Worm (Caenorhabditis elegans): ENCODE results near the gene Y102E9.5.

Y102E9.5 gene

DNA sequence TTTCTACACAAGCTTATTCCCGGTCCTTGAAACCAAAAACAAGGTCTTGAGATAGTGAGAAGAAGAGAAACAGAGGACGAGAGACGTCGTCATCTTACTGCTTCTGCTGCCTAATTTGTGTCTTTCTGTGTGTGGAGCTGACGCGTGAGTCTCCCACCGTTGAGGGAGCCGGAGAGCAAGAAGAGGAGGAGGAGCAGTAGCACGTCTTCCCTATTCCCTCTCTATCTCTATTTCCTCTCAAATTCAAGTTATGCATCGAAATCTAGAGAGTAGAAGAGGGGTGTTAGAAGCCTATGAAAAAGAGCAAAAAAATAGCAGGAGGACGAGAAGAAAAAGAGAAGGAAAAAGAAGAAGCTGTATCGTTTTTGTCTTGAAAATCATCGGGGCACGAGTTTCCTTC is 34.9 kb downstream of the Y102E9.5 start:
- TF ChIP-seq gmeb-1 (tag; optimal IDR thresholded peaks at IDR 0.05) (no peak), nhr-6 (tag; optimal IDR thresholded peaks at IDR 0.05) (peak; percentile 4), nhr-25 (tag; optimal IDR thresholded peaks at IDR 0.05) (no peak), lin-13 (GFP tag; optimal IDR thresholded peaks at IDR 0.05) (peak; percentile 46), nhr-77 (tag; optimal IDR thresholded peaks at IDR 0.05) (no peak), ceh-82 (tag; optimal IDR thresholded peaks at IDR 0.05) (no peak), ceh-16 (tag; optimal IDR thresholded peaks at IDR 0.05) (no peak), nhr-129 (tag; optimal IDR thresholded peaks at IDR 0.05) (peak; percentile 59), nhr-237 (tag; optimal IDR thresholded peaks at IDR 0.05) (no peak), skn-1 (tag; optimal IDR thresholded peaks at IDR 0.05) (no peak), crh-2 (tag; optimal IDR thresholded peaks at IDR 0.05) (peak; percentile 50), unc-55 (GFP tag; optimal IDR thresholded peaks at IDR 0.05) (peak; percentile 75), mab-5 (tag; optimal IDR thresholded peaks at IDR 0.05) (peak; percentile 15), aly-2 (tag; optimal IDR thresholded peaks at IDR 0.05) (no peak), sem-4 (tag; optimal IDR thresholded peaks at IDR 0.05) (peak; percentile 26), sma-3 (GFP tag; optimal IDR thresholded peaks at IDR 0.05) (no peak), C34F6.9 (tag; optimal IDR thresholded peaks at IDR 0.05) (peak; percentile 77), egl-27 (tag; optimal IDR thresholded peaks at IDR 0.05) (no peak), peb-1 (tag; optimal IDR thresholded peaks at IDR 0.05) (no peak), unc-62 (GFP tag; optimal IDR thresholded peaks at IDR 0.05) (no peak), nhr-10 (tag; optimal IDR thresholded peaks at IDR 0.05) (no peak), elt-3 (tag; optimal IDR thresholded peaks at IDR 0.05) (no peak), mdl-1 (tag; optimal IDR thresholded peaks at IDR 0.05) (peak; percentile 10 to 36), lsy-2 (tag; optimal IDR thresholded peaks at IDR 0.05) (peak in 1 of 2 experiments; percentile 55), lin-11 (tag; optimal IDR thresholded peaks at IDR 0.05) (peak; percentile 63), sma-9 (GFP tag; optimal IDR thresholded peaks at IDR 0.05) (peak; percentile 61), sma-9 (tag; optimal IDR thresholded peaks at IDR 0.05) (no peak), nhr-11 (tag; optimal IDR thresholded peaks at IDR 0.05) (no peak), ztf-11 (tag; optimal IDR thresholded peaks at IDR 0.05) (no peak), alr-1 (tag; optimal IDR thresholded peaks at IDR 0.05) (no peak), blmp-1 (tag; optimal IDR thresholded peaks at IDR 0.05; ENCODE audit: insufficient read depth) (no peak), dmd-4 (tag; optimal IDR thresholded peaks at IDR 0.05) (no peak), fos-1 (tag; optimal IDR thresholded peaks at IDR 0.05) (peak; percentile 25), R02D3.7 (tag; optimal IDR thresholded peaks at IDR 0.05) (no peak), ztf-4 (tag; optimal IDR thresholded peaks at IDR 0.05) (peak; percentile 50), nhr-21 (tag; optimal IDR thresholded peaks at IDR 0.05) (no peak), nhr-23 (tag; optimal IDR thresholded peaks at IDR 0.05) (no peak), F13H6.1 (tag; optimal IDR thresholded peaks at IDR 0.05) (peak; percentile 21), elt-1 (tag; optimal IDR thresholded peaks at IDR 0.05) (no peak), lin-39 (tag; optimal IDR thresholded peaks at IDR 0.05) (no peak), mbf-1 (tag; optimal IDR thresholded peaks at IDR 0.05) (no peak), snpc-4 (tag; optimal IDR thresholded peaks at IDR 0.05) (peak; percentile 25), ZK546.5 (tag; optimal IDR thresholded peaks at IDR 0.05) (no peak), nhr-12 (tag; optimal IDR thresholded peaks at IDR 0.05) (no peak), zag-1 (tag; optimal IDR thresholded peaks at IDR 0.05) (peak; percentile 49), ztf-1 (GFP tag; conservative IDR thresholded peaks at IDR 0.05) (no peak), unc-39 (tag; optimal IDR thresholded peaks at IDR 0.05) (no peak), Y55F3AM.14 (GFP tag; optimal IDR thresholded peaks at IDR 0.05) (no peak), ama-1 (optimal IDR thresholded peaks at IDR 0.05) (no peak)

Measured in whole organism, L2 larva.